Fruit fly (Drosophila melanogaster) whole organism, pupa: ENCODE data around the gene CG16704.

Source experiments
- CG10348 ChIP-seq: fragments of 200-800 bp; sonication (Bioruptor generic); IDR thresholded peaks from 2 replicates; pipeline ENCODE4 v1.3.6; 2022; ENCODE audit warnings: missing biosample characterization, missing genetic modification characterization
- CG12605 ChIP-seq: fragments of 200-800 bp; sonication (Bioruptor generic); IDR thresholded peaks from 2 replicates; pipeline ENCODE4 v1.3.6; 2022; ENCODE audit warnings: missing biosample characterization, missing genetic modification characterization
- CG13204 ChIP-seq: fragments of 200-800 bp; sonication (Bioruptor generic); optimal IDR thresholded peaks from 2 replicates; lab custom pipeline; 2018; ENCODE audit warnings: missing biosample characterization, mild to moderate bottlenecking, missing genetic modification characterization, moderate library complexity
- CG14655 ChIP-seq: fragments of 200-800 bp; sonication (Bioruptor generic); optimal IDR thresholded peaks from 3 replicates; lab custom pipeline; 2017; ENCODE audit warnings: mild to moderate bottlenecking, missing biosample characterization, missing genetic modification reagents, missing genetic modification characterization
- CG15710 ChIP-seq: fragments of 200-800 bp; sonication (Bioruptor generic); optimal IDR thresholded peaks from 2 replicates; lab custom pipeline; 2018; ENCODE audit warnings: missing biosample characterization, mild to moderate bottlenecking, missing genetic modification characterization, moderate library complexity
- CG32121 ChIP-seq: fragments of 200-800 bp; sonication (Bioruptor generic); IDR thresholded peaks from 2 replicates; pipeline ENCODE4 v1.3.6; 2022; ENCODE audit warnings: missing biosample characterization, missing genetic modification characterization
- CG34367 ChIP-seq: fragments of 200-800 bp; sonication (Bioruptor generic); optimal IDR thresholded peaks from 2 replicates; lab custom pipeline; 2018; ENCODE audit warnings: missing biosample characterization, mild to moderate bottlenecking, missing genetic modification characterization
- EcR ChIP-seq: fragments of 200-800 bp; sonication (Bioruptor generic); optimal IDR thresholded peaks from 3 replicates; lab custom pipeline; 2019; ENCODE audit warnings: missing biosample characterization, missing genetic modification characterization, mild to moderate bottlenecking, moderate library complexity, missing genetic modification reagents
- Pif1A ChIP-seq: fragments of 200-800 bp; sonication (Bioruptor generic); optimal IDR thresholded peaks from 3 replicates; lab custom pipeline; 2016; ENCODE audit warnings: missing biosample characterization, missing genetic modification characterization
- Snoo ChIP-seq: fragments of 200-800 bp; sonication (Bioruptor generic); optimal IDR thresholded peaks from 3 replicates; lab custom pipeline; 2017; ENCODE audit warnings: missing biosample characterization, mild to moderate bottlenecking, missing genetic modification characterization, inconsistent platforms

- TF ChIP-seq CG14655 (GFP tag; lab: Kevin White, UChicago) (no peak), Pif1A (GFP tag; lab: Kevin White, UChicago) (no peak), CG13204 (GFP tag; lab: Kevin White, UChicago) (no peak), Snoo (tag; lab: Kevin White, UChicago) (no peak), CG15710 (tag; lab: Kevin White, UChicago) (no peak), CG32121 (GFP tag; lab: Robert Waterston, UW) (no peak), CG34367 (no peak), CG10348 (GFP tag; lab: Robert Waterston, UW) (no peak), EcR (GFP tag; lab: Kevin White, UChicago) (no peak), CG12605 (no peak)
Observed at dm6 chr2L:3700374-3700773, 8.0 kb upstream of the CG16704 start, which contains the start of gene Sfp24C1.
